Fruit fly (Drosophila melanogaster): ENCODE results near the gene CG18268.

- TF ChIP-seq Ets98B (GFP tag; IDR thresholded peaks at IDR 0.05) (no peak), gl (tag; optimal IDR thresholded peaks at IDR 0.05) (no peak), CG32121 (GFP tag; IDR thresholded peaks at IDR 0.05) (no peak), Snoo (tag; optimal IDR thresholded peaks at IDR 0.05) (no peak), Pif1B (GFP tag; optimal IDR thresholded peaks at IDR 0.05) (no peak), CG17806 (tag; optimal IDR thresholded peaks at IDR 0.05) (no peak)
These were observed 5.7 kb downstream of the CG18268 start, which contains the start of gene CG18744 for dm6 chr3R:7798525-7798924.

All from whole organism, pupa.